ENCODE assay signal across 2 fruit fly cellular contexts in genomic region chr2L:19998139-19998538, dm6.
TF ChIP-seq lines count a peak whose summit lies in the region.

No protein-coding gene starts in this region.

- no peak for TF ChIP-seq CTCF in whole organism, embryonic (GFP tag; optimal IDR thresholded peaks at IDR 0.05; lab: Kevin White, UChicago)

TF ChIP-seq in whole organism, embryonic, 481 proteins besides CTCF, POLR2A, EP300 and RAD21 (continues in another document):
- no peak for TF ChIP-seq CG13123 (GFP tag; optimal IDR thresholded peaks at IDR 0.05; lab: Kevin White, UChicago)
- no peak for TF ChIP-seq Scr (GFP tag; IDR thresholded peaks at IDR 0.05; lab: Robert Waterston, UW; ENCODE audit: partially characterized antibody)
- TF ChIP-seq Dek (tag; optimal IDR thresholded peaks at IDR 0.05; lab: Kevin White, UChicago), result no peak
- no peak for TF ChIP-seq knrl (GFP tag; IDR thresholded peaks at IDR 0.05; lab: Robert Waterston, UW; ENCODE audit: partially characterized antibody)
- no peak for TF ChIP-seq ash1 (GFP tag; optimal IDR thresholded peaks at IDR 0.05; lab: Kevin White, UChicago)
- TF ChIP-seq CG11085 (GFP tag; IDR thresholded peaks at IDR 0.05; lab: Robert Waterston, UW), result no peak
- TF ChIP-seq ci (GFP tag; IDR thresholded peaks at IDR 0.05; lab: Robert Waterston, UW), result peak; percentile 69; the same call in 2 of the 3 replicates
- no peak for TF ChIP-seq CG6689 (GFP tag; IDR thresholded peaks at IDR 0.05; lab: Robert Waterston, UW)
- no peak for TF ChIP-seq cwo (GFP tag; optimal IDR thresholded peaks at IDR 0.05; lab: Kevin White, UChicago)
- TF ChIP-seq D19A (tag; optimal IDR thresholded peaks at IDR 0.05; lab: Kevin White, UChicago), result no peak
- TF ChIP-seq CG10274 (GFP tag; optimal IDR thresholded peaks at IDR 0.05; lab: Kevin White, UChicago), result no peak
- TF ChIP-seq CG9797 (GFP tag; optimal IDR thresholded peaks at IDR 0.05; lab: Kevin White, UChicago), result no peak
- no peak for TF ChIP-seq CG14050 (GFP tag; IDR thresholded peaks at IDR 0.05; lab: Robert Waterston, UW)
- TF ChIP-seq sqz (GFP tag; optimal IDR thresholded peaks at IDR 0.05; lab: Kevin White, UChicago), result no peak
- TF ChIP-seq Eip74EF (GFP tag; optimal IDR thresholded peaks at IDR 0.05; lab: Kevin White, UChicago), result peak in 1 of 2 experiments; percentile 41
- no peak for TF ChIP-seq Tbp (GFP tag; optimal IDR thresholded peaks at IDR 0.05; lab: Kevin White, UChicago)
- no peak for TF ChIP-seq CG6765 (GFP tag; optimal IDR thresholded peaks at IDR 0.05; lab: Kevin White, UChicago)
- TF ChIP-seq YL-1 (GFP tag; optimal IDR thresholded peaks at IDR 0.05; lab: Kevin White, UChicago), result no peak
- TF ChIP-seq CG17829 (tag; optimal IDR thresholded peaks at IDR 0.05; lab: Kevin White, UChicago), result no peak
- TF ChIP-seq grn (GFP tag; optimal IDR thresholded peaks at IDR 0.05; lab: Kevin White, UChicago), result no peak
- TF ChIP-seq kay (GFP tag; optimal IDR thresholded peaks at IDR 0.05; lab: Kevin White, UChicago), result no peak
- TF ChIP-seq CG14014 (GFP tag; IDR thresholded peaks at IDR 0.05; lab: Robert Waterston, UW), result no peak; the same call in 1 of the 2 replicates
- no peak for TF ChIP-seq CG16813 (GFP tag; IDR thresholded peaks at IDR 0.05; lab: Robert Waterston, UW; ENCODE audit: partially characterized antibody)
- no peak for TF ChIP-seq phol (tag; optimal IDR thresholded peaks at IDR 0.05; lab: Kevin White, UChicago)
- TF ChIP-seq Blimp-1 (GFP tag; optimal IDR thresholded peaks at IDR 0.05; lab: Kevin White, UChicago), result peak; percentile 48
- TF ChIP-seq ase (GFP tag; IDR thresholded peaks at IDR 0.05; lab: Robert Waterston, UW), result no peak
- no peak for TF ChIP-seq toy (GFP tag; IDR thresholded peaks at IDR 0.05; lab: Robert Waterston, UW)
- TF ChIP-seq mirr (GFP tag; optimal IDR thresholded peaks at IDR 0.05; lab: Kevin White, UChicago), result no peak
- no peak for TF ChIP-seq CG1024 (GFP tag; IDR thresholded peaks at IDR 0.05; lab: Robert Waterston, UW)
- no peak for TF ChIP-seq CG4820 (GFP tag; optimal IDR thresholded peaks at IDR 0.05; lab: Kevin White, UChicago)
- TF ChIP-seq ap (GFP tag; IDR thresholded peaks at IDR 0.05; lab: Robert Waterston, UW), result no peak
- TF ChIP-seq CG7928 (GFP tag; optimal IDR thresholded peaks at IDR 0.05; lab: Kevin White, UChicago), result no peak
- TF ChIP-seq CG17912 (GFP tag; optimal IDR thresholded peaks at IDR 0.05; lab: Kevin White, UChicago), result no peak
- no peak for TF ChIP-seq Hmr (GFP tag; optimal IDR thresholded peaks at IDR 0.05; lab: Kevin White, UChicago)
- no peak for TF ChIP-seq CG31365 (tag; optimal IDR thresholded peaks at IDR 0.05; lab: Kevin White, UChicago)
- TF ChIP-seq dimm (GFP tag; IDR thresholded peaks at IDR 0.05; lab: Robert Waterston, UW), result no peak
- no peak for TF ChIP-seq trem (tag; optimal IDR thresholded peaks at IDR 0.05; lab: Kevin White, UChicago)
- no peak for TF ChIP-seq CG6272 (GFP tag; IDR thresholded peaks at IDR 0.05; lab: Robert Waterston, UW)
- no peak for TF ChIP-seq br (optimal IDR thresholded peaks at IDR 0.05; lab: Kevin White, UChicago)
- no peak for TF ChIP-seq p53 (GFP tag; optimal IDR thresholded peaks at IDR 0.05; lab: Kevin White, UChicago)
- TF ChIP-seq tx (GFP tag; optimal IDR thresholded peaks at IDR 0.05; lab: Kevin White, UChicago), result no peak
- TF ChIP-seq CG15479 (GFP tag; optimal IDR thresholded peaks at IDR 0.05; lab: Kevin White, UChicago), result no peak
- no peak for TF ChIP-seq tgo (GFP tag; IDR thresholded peaks at IDR 0.05; lab: Robert Waterston, UW)
- no peak for TF ChIP-seq tin (GFP tag; optimal IDR thresholded peaks at IDR 0.05; lab: Kevin White, UChicago)
- no peak for TF ChIP-seq CG12942 (GFP tag; optimal IDR thresholded peaks at IDR 0.05; lab: Kevin White, UChicago)
- no peak for TF ChIP-seq CG6654 (GFP tag; optimal IDR thresholded peaks at IDR 0.05; lab: Kevin White, UChicago)
- TF ChIP-seq CG15073 (GFP tag; optimal IDR thresholded peaks at IDR 0.05; lab: Kevin White, UChicago), result no peak
- TF ChIP-seq Aef1 (GFP tag; IDR thresholded peaks at IDR 0.05; lab: Robert Waterston, UW), result no peak

TF ChIP-seq in whole organism, prepupa, 60 proteins besides CTCF, POLR2A, EP300 and RAD21:
- TF ChIP-seq CG31627 (GFP tag; optimal IDR thresholded peaks at IDR 0.05; lab: Kevin White, UChicago) (no peak), CG8319 (GFP tag; optimal IDR thresholded peaks at IDR 0.05; lab: Kevin White, UChicago) (no peak), Eip78C (GFP tag; lab: Kevin White, UChicago) (no peak), fkh (GFP tag; optimal IDR thresholded peaks at IDR 0.05; lab: Kevin White, UChicago) (peak; percentile 69)
TF ChIP-seq in whole organism, prepupa: peak in this region for 1.

Comparison
In these comparisons a context has a peak if more than half of its experiments do, and no peak if none do; other contexts are left out.
1. Of the 7 proteins assayed by ChIP-seq in both whole organism, embryonic and whole organism, prepupa: peak only in whole organism, embryonic: Blimp-1 and Sox102F; only in whole organism, prepupa: none; in both: none; in neither: 5.